Fruit fly (Drosophila melanogaster) whole organism, embryonic: ENCODE data around the gene psh.

Experiments
- Bteb2 ChIP-seq: fragments of 200-800 bp; sonication (Bioruptor generic); optimal IDR thresholded peaks from 2 replicates; lab custom pipeline; 2016; ENCODE audit warnings: missing biosample characterization, missing genetic modification characterization
- CG10147 ChIP-seq: fragments of 200-800 bp; sonication (Bioruptor generic); optimal IDR thresholded peaks from 2 replicates; lab custom pipeline; 2019; ENCODE audit warnings: missing biosample characterization, mild to moderate bottlenecking, missing genetic modification characterization, moderate library complexity
- CG10267 ChIP-seq: fragments of 200-800 bp; sonication (Bioruptor generic); optimal IDR thresholded peaks from 2 replicates; lab custom pipeline; 2018; ENCODE audit warnings: missing biosample characterization, mild to moderate bottlenecking, missing genetic modification characterization, moderate library complexity
- CG11504 ChIP-seq: fragments of 200-800 bp; sonication (Bioruptor generic); optimal IDR thresholded peaks from 3 replicates; lab custom pipeline; 2019; ENCODE audit warnings: missing biosample characterization, mild to moderate bottlenecking, missing genetic modification characterization, moderate library complexity
- CG1233 ChIP-seq: fragments of 200-800 bp; sonication (Bioruptor generic); optimal IDR thresholded peaks from 4 replicates; lab custom pipeline; 2018; ENCODE audit warnings: missing biosample characterization, mild to moderate bottlenecking, missing genetic modification characterization
- CG13296 ChIP-seq: fragments of 200-800 bp; sonication (Bioruptor generic); optimal IDR thresholded peaks from 3 replicates; lab custom pipeline; 2018; ENCODE audit warnings: missing biosample characterization, mild to moderate bottlenecking, missing genetic modification characterization
- CG13624 ChIP-seq: fragments of 200-800 bp; sonication (Bioruptor generic); optimal IDR thresholded peaks from 2 replicates; lab custom pipeline; 2016; ENCODE audit warnings: missing biosample characterization, missing genetic modification characterization
- CG1603 ChIP-seq: fragments of 200-800 bp; sonication (Bioruptor generic); optimal IDR thresholded peaks from 2 replicates; lab custom pipeline; 2019; ENCODE audit warnings: missing biosample characterization, mild to moderate bottlenecking, missing genetic modification characterization, moderate library complexity
- CG1647 ChIP-seq: fragments of 200-800 bp; sonication (Bioruptor generic); optimal IDR thresholded peaks from 3 replicates; lab custom pipeline; 2016; ENCODE audit warnings: missing biosample characterization, missing genetic modification characterization
- CG17385 ChIP-seq: fragments of 200-800 bp; sonication (Bioruptor generic); optimal IDR thresholded peaks from 3 replicates; lab custom pipeline; 2018; ENCODE audit warnings: missing biosample characterization, mild to moderate bottlenecking, missing genetic modification characterization
- CG2875 ChIP-seq: fragments of 200-800 bp; sonication (Bioruptor generic); optimal IDR thresholded peaks from 2 replicates; lab custom pipeline; 2017; ENCODE audit warnings: missing biosample characterization, mild to moderate bottlenecking, missing genetic modification characterization, missing genetic modification reagents
- CG30403 ChIP-seq: fragments of 200-800 bp; sonication (Bioruptor generic); optimal IDR thresholded peaks from 3 replicates; lab custom pipeline; 2016; ENCODE audit warnings: missing biosample characterization, missing genetic modification characterization
- CG6765 ChIP-seq: fragments of 200-800 bp; sonication (Bioruptor generic); optimal IDR thresholded peaks from 3 replicates; lab custom pipeline; 2017; ENCODE audit warnings: missing biosample characterization, mild to moderate bottlenecking, missing genetic modification characterization
- CG7357 ChIP-seq: fragments of 200-800 bp; sonication (Bioruptor generic); IDR thresholded peaks from 3 replicates; pipeline ENCODE4 v1.3.6; 2022; ENCODE audit warnings: missing biosample characterization, missing genetic modification characterization
- CG8089 ChIP-seq: fragments of 200-800 bp; sonication (Bioruptor generic); optimal IDR thresholded peaks from 3 replicates; lab custom pipeline; 2016; ENCODE audit warnings: missing biosample characterization, missing genetic modification characterization
- CG8924 ChIP-seq: fragments of 200-800 bp; optimal IDR thresholded peaks from 3 replicates; lab custom pipeline; 2019; ENCODE audit warnings: missing biosample characterization, mild to moderate bottlenecking, missing genetic modification characterization, moderate library complexity
- CrebB ChIP-seq: fragments of 200-800 bp; sonication (Bioruptor generic); optimal IDR thresholded peaks from 3 replicates; lab custom pipeline; 2018; ENCODE audit warnings: missing biosample characterization, mild to moderate bottlenecking, missing genetic modification characterization
- D ChIP-seq, 2 experiments: fragments of 200-800 bp in 1 of 2; fragments of >200 bp in 1 of 2; sonication (Bioruptor generic) in 1 of 2; optimal IDR thresholded peaks; 2 replicates in 1 of 2; 3 replicates in 1 of 2; lab custom pipeline; 2017; ENCODE audit warnings: mild to moderate bottlenecking in 1 of 2, missing biosample characterization in 1 of 2, missing genetic modification characterization in 1 of 2, missing genetic modification reagents in 1 of 2
- Dbx ChIP-seq: fragments of 200-800 bp; sonication (Bioruptor generic); IDR thresholded peaks from 3 replicates; pipeline ENCODE4 v1.3.6; 2022; ENCODE audit warnings: missing biosample characterization, missing genetic modification characterization
- Dref ChIP-seq: fragments of 200-800 bp; sonication (Bioruptor generic); IDR thresholded peaks from 2 replicates; pipeline ENCODE4 v1.3.6; 2022; ENCODE audit warnings: missing biosample characterization, missing genetic modification characterization
- Eip74EF ChIP-seq, 2 experiments: fragments of 200-800 bp in 1 of 2; fragments of >200 bp in 1 of 2; sonication (Bioruptor generic) in 1 of 2; optimal IDR thresholded peaks; 2 replicates each; lab custom pipeline; 2017 to 2019; ENCODE audit warnings: missing biosample characterization in 2 of 2, missing genetic modification characterization in 2 of 2, mild to moderate bottlenecking in 1 of 2, moderate library complexity in 1 of 2
- Ets97D ChIP-seq: fragments of 200-800 bp; sonication (Bioruptor generic); optimal IDR thresholded peaks from 3 replicates; lab custom pipeline; 2016; ENCODE audit warnings: missing biosample characterization, missing genetic modification characterization
- GATAe ChIP-seq: fragments of 200-800 bp; sonication (Bioruptor generic); conservative IDR thresholded peaks from 2 replicates; pipeline ENCODE4 v1.3.6; 2022; ENCODE audit warnings: missing biosample characterization, missing genetic modification characterization
- H15 ChIP-seq: fragments of 200-800 bp; sonication (Bioruptor generic); IDR thresholded peaks from 3 replicates; pipeline ENCODE4 v1.3.6; 2022; ENCODE audit warnings: missing biosample characterization, missing genetic modification characterization
- H2.0 ChIP-seq: fragments of 200-800 bp; sonication (Bioruptor generic); IDR thresholded peaks from 2 replicates; pipeline ENCODE4 v1.3.6; 2022; ENCODE audit warnings: missing biosample characterization, missing genetic modification characterization
- HmgZ ChIP-seq: fragments of 200-800 bp; sonication (Bioruptor generic); optimal IDR thresholded peaks from 2 replicates; lab custom pipeline; 2018; ENCODE audit warnings: missing biosample characterization, mild to moderate bottlenecking, missing genetic modification characterization
- Mad ChIP-seq: fragments of 200-800 bp; sonication (Bioruptor generic); optimal IDR thresholded peaks from 2 replicates; lab custom pipeline; 2016; ENCODE audit warnings: missing biosample characterization, missing genetic modification characterization
- Mrtf ChIP-seq: fragments of 200-800 bp; sonication (Bioruptor generic); IDR thresholded peaks from 3 replicates; pipeline ENCODE4 v1.3.6; 2022; ENCODE audit warnings: missing biosample characterization, missing genetic modification characterization
- Nf-YA ChIP-seq: fragments of 200-800 bp; sonication (Bioruptor generic); IDR thresholded peaks from 2 replicates; pipeline ENCODE4 v1.3.6; 2022; ENCODE audit warnings: missing biosample characterization, missing genetic modification characterization
- Vsx1 ChIP-seq: fragments of 200-800 bp; sonication (Bioruptor generic); optimal IDR thresholded peaks from 2 replicates; lab custom pipeline; 2017; ENCODE audit warnings: missing biosample characterization, mild to moderate bottlenecking, missing genetic modification characterization, missing genetic modification reagents
- abd-A ChIP-seq: fragments of 200-800 bp; sonication (Bioruptor generic); optimal IDR thresholded peaks from 3 replicates; lab custom pipeline; 2019; ENCODE audit warnings: missing biosample characterization, mild to moderate bottlenecking, missing genetic modification characterization, moderate library complexity
- ato ChIP-seq: fragments of 200-800 bp; sonication (Bioruptor generic); IDR thresholded peaks from 2 replicates; pipeline ENCODE4 v1.3.6; 2022; ENCODE audit warnings: missing biosample characterization, missing genetic modification characterization; ENCODE audit not compliant: partially characterized antibody
- bigmax ChIP-seq: fragments of 200-800 bp; sonication (Bioruptor generic); optimal IDR thresholded peaks from 2 replicates; lab custom pipeline; 2018; ENCODE audit warnings: missing biosample characterization, mild to moderate bottlenecking, missing genetic modification characterization
- emc ChIP-seq: fragments of 200-800 bp; sonication (Bioruptor generic); optimal IDR thresholded peaks from 2 replicates; lab custom pipeline; 2016; ENCODE audit warnings: missing biosample characterization, missing genetic modification characterization
- en ChIP-seq: fragments of 200-800 bp; sonication (Bioruptor generic); optimal IDR thresholded peaks from 2 replicates; lab custom pipeline; 2016; ENCODE audit warnings: missing biosample characterization, missing genetic modification characterization
- gcm ChIP-seq: fragments of 200-800 bp; sonication (Bioruptor generic); optimal IDR thresholded peaks from 2 replicates; lab custom pipeline; 2019; ENCODE audit warnings: missing biosample characterization, mild to moderate bottlenecking, missing genetic modification characterization, moderate library complexity
- lbe ChIP-seq: fragments of 200-800 bp; sonication (Bioruptor generic); optimal IDR thresholded peaks from 2 replicates; lab custom pipeline; 2016; ENCODE audit warnings: missing biosample characterization, mild to moderate bottlenecking, missing genetic modification characterization
- mirr ChIP-seq: fragments of 200-800 bp; sonication (Bioruptor generic); optimal IDR thresholded peaks from 3 replicates; lab custom pipeline; 2018; ENCODE audit warnings: missing biosample characterization, mild to moderate bottlenecking, missing genetic modification characterization
- peb ChIP-seq: fragments of 200-800 bp; sonication (Bioruptor generic); IDR thresholded peaks from 2 replicates; pipeline ENCODE4 v1.3.6; 2022; ENCODE audit warnings: missing biosample characterization, missing genetic modification characterization
- pzg ChIP-seq: fragments of 200-800 bp; sonication (Bioruptor generic); optimal IDR thresholded peaks from 3 replicates; lab custom pipeline; 2018; ENCODE audit warnings: missing biosample characterization, mild to moderate bottlenecking, missing genetic modification characterization, moderate library complexity
- slbo ChIP-seq: fragments of 200-800 bp; sonication (Bioruptor generic); IDR thresholded peaks from 2 replicates; pipeline ENCODE4 v1.3.6; 2022; ENCODE audit warnings: missing biosample characterization, missing genetic modification characterization
- tna ChIP-seq: fragments of 200-800 bp; sonication (Bioruptor generic); IDR thresholded peaks from 2 replicates; pipeline ENCODE4 v1.3.6; 2022; ENCODE audit warnings: missing biosample characterization, missing genetic modification characterization; ENCODE audit not compliant: partially characterized antibody
- trem ChIP-seq: fragments of 200-800 bp; optimal IDR thresholded peaks from 3 replicates; lab custom pipeline; 2019; ENCODE audit warnings: missing biosample characterization, mild to moderate bottlenecking, missing genetic modification characterization, moderate library complexity
- vvl ChIP-seq: fragments of 200-800 bp; sonication (Bioruptor generic); IDR thresholded peaks from 2 replicates; pipeline ENCODE4 v1.3.6; 2022; ENCODE audit warnings: missing biosample characterization, missing genetic modification characterization
- wek ChIP-seq: fragments of 200-800 bp; sonication (Bioruptor generic); optimal IDR thresholded peaks from 3 replicates; lab custom pipeline; 2018; ENCODE audit warnings: missing biosample characterization, mild to moderate bottlenecking, missing genetic modification characterization, moderate library complexity
- yki ChIP-seq: fragments of >200 bp; optimal IDR thresholded peaks from 3 replicates; lab custom pipeline; 2018
- zen2 ChIP-seq: fragments of 200-800 bp; sonication (Bioruptor generic); IDR thresholded peaks from 3 replicates; pipeline ENCODE4 v1.3.6; 2022; ENCODE audit warnings: missing biosample characterization, missing genetic modification characterization; ENCODE audit not compliant: partially characterized antibody
- zf30C ChIP-seq: fragments of 200-800 bp; sonication (Bioruptor generic); optimal IDR thresholded peaks from 3 replicates; lab custom pipeline; 2018; ENCODE audit warnings: missing biosample characterization, mild to moderate bottlenecking, missing genetic modification characterization
- zfh2 ChIP-seq: fragments of 200-800 bp; sonication (Bioruptor generic); optimal IDR thresholded peaks from 2 replicates; lab custom pipeline; 2016; ENCODE audit warnings: missing biosample characterization, missing genetic modification characterization

The psh gene

dm6 chrX:18504948-18505597, 18.4 kb upstream of the psh start, which contains the start of gene Wnt5 (continued):
- TF ChIP-seq ato (0 out of 2 replicates have a peak, but pooled peaks have one; percentile 34), mirr (GFP tag; lab: Kevin White, UChicago) (no peak), CG1647 (no peak), bigmax (GFP tag; lab: Kevin White, UChicago) (no peak), Ets97D (GFP tag; lab: Kevin White, UChicago) (no peak), H15 (no peak), CG30403 (GFP tag; lab: Kevin White, UChicago) (no peak), CG1603 (tag; lab: Kevin White, UChicago) (peak; percentile 37), en (GFP tag; lab: Kevin White, UChicago) (no peak), CG6765 (GFP tag; lab: Kevin White, UChicago) (no peak), CG2875 (GFP tag; lab: Kevin White, UChicago) (no peak), vvl (GFP tag; lab: Robert Waterston, UW) (peak; percentile 68; the same call in 1 of the 2 replicates), wek (GFP tag; lab: Kevin White, UChicago) (peak; percentile 32), zf30C (GFP tag; lab: Kevin White, UChicago) (no peak), CG10147 (GFP tag; lab: Kevin White, UChicago) (no peak), CG1233 (GFP tag; lab: Kevin White, UChicago) (no peak), tna (GFP tag; lab: Robert Waterston, UW) (peak; percentile 53; the same call in 1 of the 2 replicates), Eip74EF (GFP tag; optimal IDR thresholded peaks at IDR 0.05; lab: Kevin White, UChicago) (peak in 1 of 2 experiments; percentile 2), Nf-YA (GFP tag; lab: Robert Waterston, UW) (no peak), CG10267 (tag; lab: Kevin White, UChicago) (peak; percentile 18), GATAe (GFP tag; lab: Robert Waterston, UW) (no peak), Mrtf (GFP tag; lab: Robert Waterston, UW) (no peak), Dbx (GFP tag; lab: Robert Waterston, UW) (no peak), slbo (GFP tag; lab: Robert Waterston, UW) (no peak), Dref (GFP tag; lab: Robert Waterston, UW) (0 out of 2 replicates have a peak, but pooled peaks have one; percentile 21), CG11504 (tag; lab: Kevin White, UChicago) (peak; percentile 100), H2.0 (GFP tag; lab: Robert Waterston, UW) (no peak), emc (GFP tag; lab: Kevin White, UChicago) (no peak), CG17385 (GFP tag; lab: Kevin White, UChicago) (peak; percentile 38), Vsx1 (GFP tag; lab: Kevin White, UChicago) (no peak), yki (no peak), trem (tag; lab: Kevin White, UChicago) (peak; percentile 29), D (optimal IDR thresholded peaks at IDR 0.05; lab: Kevin White, UChicago) (no peak), D (GFP tag; optimal IDR thresholded peaks at IDR 0.05; lab: Kevin White, UChicago) (peak; percentile 2), zen2 (GFP tag; lab: Robert Waterston, UW) (no peak), CG8089 (GFP tag; lab: Kevin White, UChicago) (peak; percentile 22), peb (no peak), CG13624 (no peak), lbe (GFP tag; lab: Kevin White, UChicago) (no peak), Bteb2 (GFP tag; lab: Kevin White, UChicago) (no peak), CrebB (tag; lab: Kevin White, UChicago) (no peak), zfh2 (no peak), pzg (GFP tag; lab: Kevin White, UChicago) (no peak), Mad (no peak), abd-A (no peak), CG7357 (GFP tag; lab: Robert Waterston, UW) (no peak), CG13296 (GFP tag; lab: Kevin White, UChicago) (no peak), HmgZ (tag; lab: Kevin White, UChicago) (no peak), gcm (GFP tag; lab: Kevin White, UChicago) (peak; percentile 11), CG8924 (tag; lab: Kevin White, UChicago) (peak; percentile 66)
